Fruit fly (Drosophila melanogaster) whole organism, embryonic: Measurements from ENCODE around the gene Cyp313a2.

ENCODE experiments used
- CG14014 ChIP-seq: fragments of 200-800 bp; sonication (Bioruptor generic); IDR thresholded peaks from 2 replicates; pipeline ENCODE4 v1.3.6; 2022; ENCODE audit warnings: missing biosample characterization, missing genetic modification characterization
- CG15601 ChIP-seq: fragments of 200-800 bp; sonication (Bioruptor generic); optimal IDR thresholded peaks from 3 replicates; lab custom pipeline; 2019; ENCODE audit warnings: missing biosample characterization, mild to moderate bottlenecking, missing genetic modification characterization, moderate library complexity
- CG17385 ChIP-seq: fragments of 200-800 bp; sonication (Bioruptor generic); optimal IDR thresholded peaks from 3 replicates; lab custom pipeline; 2018; ENCODE audit warnings: missing biosample characterization, mild to moderate bottlenecking, missing genetic modification characterization
- CG3065 ChIP-seq: fragments of 200-800 bp; sonication (Bioruptor generic); optimal IDR thresholded peaks from 2 replicates; lab custom pipeline; 2016; ENCODE audit warnings: missing biosample characterization, missing genetic modification characterization
- Dfd ChIP-seq, 2 experiments: fragments of >200 bp; optimal IDR thresholded peaks; 2 replicates each; lab custom pipeline; 2017; ENCODE audit warnings: missing biosample characterization in 2 of 2, missing genetic modification characterization in 2 of 2
- GATAe ChIP-seq: fragments of 200-800 bp; sonication (Bioruptor generic); conservative IDR thresholded peaks from 2 replicates; pipeline ENCODE4 v1.3.6; 2022; ENCODE audit warnings: missing biosample characterization, missing genetic modification characterization
- Lpt ChIP-seq: fragments of >200 bp; optimal IDR thresholded peaks from 2 replicates; lab custom pipeline; 2018; ENCODE audit warnings: missing biosample characterization, missing genetic modification characterization
- Ptx1 ChIP-seq: fragments of 200-800 bp; sonication (Bioruptor generic); IDR thresholded peaks from 2 replicates; pipeline ENCODE4 v1.3.6; 2022; ENCODE audit warnings: missing biosample characterization, missing genetic modification characterization
- Trl ChIP-seq, 3 experiments: fragments of >200 bp in 2 of 3; fragments of 200-800 bp in 1 of 3; sonication (Bioruptor generic) in 1 of 3; optimal IDR thresholded peaks; 2 replicates in 1 of 3; 3 replicates in 2 of 3; lab custom pipeline; 2016 to 2017; ENCODE audit warnings: missing biosample characterization in 1 of 3, missing genetic modification characterization in 1 of 3
- cato ChIP-seq: fragments of 200-800 bp; sonication (Bioruptor generic); optimal IDR thresholded peaks from 2 replicates; lab custom pipeline; 2016; ENCODE audit warnings: missing biosample characterization, missing genetic modification characterization, borderline replicate concordance
- pan ChIP-seq, 4 experiments: fragments of >200 bp in 3 of 4; fragments of 200-800 bp in 1 of 4; sonication (Bioruptor generic) in 1 of 4; optimal IDR thresholded peaks in 3 of 4; IDR thresholded peaks in 1 of 4; 2 replicates each; pipeline versions ENCODE4 v1.3.6 to Lab custom; 2017 to 2022; ENCODE audit warnings: missing biosample characterization in 2 of 4, missing genetic modification characterization in 2 of 4, mixed read lengths in 1 of 4
- unpg ChIP-seq: fragments of 200-800 bp; sonication (Bioruptor generic); optimal IDR thresholded peaks from 3 replicates; lab custom pipeline; 2018; ENCODE audit warnings: missing biosample characterization, mild to moderate bottlenecking, missing genetic modification characterization, moderate library complexity

dm6 chr3R:12250204-12250603, 13.5 kb upstream of the Cyp313a2 start:
- TF ChIP-seq Trl (optimal IDR thresholded peaks at IDR 0.05; lab: Kevin White, UChicago), result no peak
- TF ChIP-seq Trl (GFP tag; optimal IDR thresholded peaks at IDR 0.05; lab: Kevin White, UChicago), result no peak
- TF ChIP-seq cato (GFP tag; lab: Kevin White, UChicago), result no peak
- no peak for TF ChIP-seq CG3065
- no peak for TF ChIP-seq Lpt (GFP tag; lab: Kevin White, UChicago)
- TF ChIP-seq Dfd (GFP tag; optimal IDR thresholded peaks at IDR 0.05; lab: Kevin White, UChicago), result no peak
- TF ChIP-seq unpg, result no peak
- TF ChIP-seq Ptx1, result no peak
- TF ChIP-seq CG15601, result peak; percentile 45
- TF ChIP-seq pan (optimal IDR thresholded peaks at IDR 0.05; lab: Kevin White, UChicago), result no peak
- no peak for TF ChIP-seq pan (GFP tag; optimal IDR thresholded peaks at IDR 0.05 in 1 of 2, IDR thresholded peaks at IDR 0.05 in 1 of 2)
- TF ChIP-seq GATAe (GFP tag; lab: Robert Waterston, UW), result no peak
- TF ChIP-seq CG17385 (GFP tag; lab: Kevin White, UChicago), result no peak
- no peak for TF ChIP-seq CG14014
